Worm (Caenorhabditis elegans): Measurements from ENCODE around the gene C42D4.18.

C42D4.18 gene

ce11 chrIV:7159586-7159985, 7.0 kb upstream of the C42D4.18 start:
- TF ChIP-seq xbp-1 (tag; optimal IDR thresholded peaks at IDR 0.05) (no peak), ceh-63 (GFP tag; optimal IDR thresholded peaks at IDR 0.05) (no peak), efl-1 (optimal IDR thresholded peaks at IDR 0.05) (peak in 1 of 2 experiments; percentile 92), efl-1 (GFP tag; optimal IDR thresholded peaks at IDR 0.05 in 1 of 2) (no peak)

- TF ChIP-seq dpl-1 (GFP tag; optimal IDR thresholded peaks at IDR 0.05), result peak; percentile 55 to 80 (median 76)
- TF ChIP-seq swsn-7 (tag; optimal IDR thresholded peaks at IDR 0.05), result peak; percentile 4
- no peak for TF ChIP-seq zip-4 (GFP tag; optimal IDR thresholded peaks at IDR 0.05)
- TF ChIP-seq ceh-90 (tag; optimal IDR thresholded peaks at IDR 0.05), result no peak
- TF ChIP-seq fkh-10 (GFP tag; optimal IDR thresholded peaks at IDR 0.05), result no peak
- TF ChIP-seq lin-15B (tag; optimal IDR thresholded peaks at IDR 0.05), result peak; percentile 42
- no peak for TF ChIP-seq xbp-1 (tag; optimal IDR thresholded peaks at IDR 0.05)
- no peak for TF ChIP-seq C04F5.9 (tag; optimal IDR thresholded peaks at IDR 0.05)
- TF ChIP-seq grh-1 (GFP tag; IDR thresholded peaks at IDR 0.05), result no peak
- no peak for TF ChIP-seq pqm-1 (tag; optimal IDR thresholded peaks at IDR 0.05)
- no peak for TF ChIP-seq ceh-88 (GFP tag; IDR thresholded peaks at IDR 0.05)
- no peak for TF ChIP-seq mef-2 (tag; optimal IDR thresholded peaks at IDR 0.05)
- TF ChIP-seq egl-13 (tag; optimal IDR thresholded peaks at IDR 0.05), result no peak
- TF ChIP-seq hlh-4 (tag; optimal IDR thresholded peaks at IDR 0.05), result no peak
- TF ChIP-seq nhr-28 (tag; optimal IDR thresholded peaks at IDR 0.05), result no peak
- peak; percentile 39 for TF ChIP-seq nhr-20 (tag; optimal IDR thresholded peaks at IDR 0.05)
- peak; percentile 42 for TF ChIP-seq nhr-71 (tag; optimal IDR thresholded peaks at IDR 0.05)
- peak; percentile 46 for TF ChIP-seq nhr-47 (tag; optimal IDR thresholded peaks at IDR 0.05)
- peak; percentile 30 for TF ChIP-seq snu-23 (GFP tag; optimal IDR thresholded peaks at IDR 0.05)
- TF ChIP-seq lin-39 (tag; optimal IDR thresholded peaks at IDR 0.05), result no peak
- no peak for TF ChIP-seq C34B4.2 (tag; optimal IDR thresholded peaks at IDR 0.05)
- peak; percentile 12 for TF ChIP-seq C16A3.4 (tag; optimal IDR thresholded peaks at IDR 0.05)
- peak; percentile 59 for TF ChIP-seq mep-1 (tag; optimal IDR thresholded peaks at IDR 0.05)
- TF ChIP-seq pag-3 (tag; optimal IDR thresholded peaks at IDR 0.05; ENCODE audit: borderline replicate concordance, insufficient read depth), result no peak
- peak; percentile 22 for TF ChIP-seq tbx-2 (tag; optimal IDR thresholded peaks at IDR 0.05)
- no peak for TF ChIP-seq zag-1 (tag; optimal IDR thresholded peaks at IDR 0.05)
- no peak for TF ChIP-seq lin-14 (GFP tag; optimal IDR thresholded peaks at IDR 0.05)
- no peak for TF ChIP-seq unc-98 (GFP tag; IDR thresholded peaks at IDR 0.05)
- no peak for TF ChIP-seq elt-2 (tag; optimal IDR thresholded peaks at IDR 0.05)
- TF ChIP-seq blmp-1 (tag; optimal IDR thresholded peaks at IDR 0.05), result peak; percentile 40
- TF ChIP-seq pax-3 (tag; optimal IDR thresholded peaks at IDR 0.05), result no peak
- peak; percentile 8 to 43 (median 39) for TF ChIP-seq ceh-82 (tag; optimal IDR thresholded peaks at IDR 0.05)
- no peak for TF ChIP-seq isw-1 (GFP tag; IDR thresholded peaks at IDR 0.05)
- TF ChIP-seq dsc-1 (tag; optimal IDR thresholded peaks at IDR 0.05), result no peak
- peak; percentile 22 to 75 for TF ChIP-seq lsy-2 (tag; optimal IDR thresholded peaks at IDR 0.05)
- TF ChIP-seq hpl-2 (GFP tag; optimal IDR thresholded peaks at IDR 0.05), result no peak
- peak; percentile 50 to 79 for TF ChIP-seq efl-1 (optimal IDR thresholded peaks at IDR 0.05)
- TF ChIP-seq efl-1 (GFP tag; optimal IDR thresholded peaks at IDR 0.05 in 1 of 2), result peak; percentile 74 to 98
- peak; percentile 58 for TF ChIP-seq skn-1 (tag; optimal IDR thresholded peaks at IDR 0.05)
- TF ChIP-seq ets-5 (GFP tag; IDR thresholded peaks at IDR 0.05), result no peak
- peak; percentile 9 for TF ChIP-seq rnt-1 (tag; optimal IDR thresholded peaks at IDR 0.05)
- no peak for TF ChIP-seq ceh-8 (GFP tag; optimal IDR thresholded peaks at IDR 0.05)
- no peak for TF ChIP-seq Y116A8C.19 (tag; optimal IDR thresholded peaks at IDR 0.05; ENCODE audit: borderline replicate concordance)
- no peak for TF ChIP-seq nhr-19 (GFP tag; conservative IDR thresholded peaks at IDR 0.05)
- no peak for TF ChIP-seq sox-4 (tag; optimal IDR thresholded peaks at IDR 0.05)
- TF ChIP-seq lir-3 (tag; optimal IDR thresholded peaks at IDR 0.05; ENCODE audit: poor library complexity), result no peak
- no peak for TF ChIP-seq fkh-4 (tag; optimal IDR thresholded peaks at IDR 0.05; ENCODE audit: borderline replicate concordance)
- no peak for TF ChIP-seq unc-30 (tag; optimal IDR thresholded peaks at IDR 0.05)
- no peak for TF ChIP-seq nhr-11 (tag; optimal IDR thresholded peaks at IDR 0.05)
- TF ChIP-seq lin-35 (GFP tag; optimal IDR thresholded peaks at IDR 0.05), result peak; percentile 47 to 90
These were observed 860 bp upstream of the C42D4.18 start, which contains the start of gene rpc-1 for ce11 chrIV:7165723-7166122. rpc-1 (minus strand) TSS chrIV:7165748.

All from whole organism, L1 larva.